Fruit fly (Drosophila melanogaster): ENCODE measurements around the gene CG7945.

CG7945 gene

DNA sequence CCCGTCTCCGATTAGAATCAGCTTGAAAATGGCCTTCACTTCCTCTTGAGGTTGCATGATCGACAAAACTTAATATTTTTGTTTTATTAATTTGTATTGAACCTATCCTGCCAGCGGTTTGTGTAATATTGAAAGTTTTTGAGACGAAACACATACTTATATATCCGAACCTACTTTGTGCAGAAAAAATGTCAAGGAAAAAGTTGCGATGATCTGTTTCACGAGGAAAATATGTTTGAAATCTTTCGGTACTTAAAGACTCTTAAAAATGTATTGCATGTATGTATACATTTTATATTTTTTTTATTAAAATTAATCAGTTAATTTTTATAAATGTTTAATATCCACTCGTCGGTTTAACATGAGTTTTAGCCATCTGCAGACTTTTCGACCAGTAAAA lies 38.6 kb downstream of the CG7945 start, which contains the start of gene Ran-like:
Gene Ran-like (minus strand): TSS at position 101 of the 400 bp plus-strand sequence.
- TF ChIP-seq CG32121 (GFP tag; IDR thresholded peaks at IDR 0.05) (no peak), CG12605 (GFP tag; IDR thresholded peaks at IDR 0.05) (no peak), EcR (GFP tag; optimal IDR thresholded peaks at IDR 0.05) (no peak), gl (tag; optimal IDR thresholded peaks at IDR 0.05) (no peak), CG34367 (tag; optimal IDR thresholded peaks at IDR 0.05) (no peak), CG9948 (tag; optimal IDR thresholded peaks at IDR 0.05) (no peak), CG4496 (GFP tag; IDR thresholded peaks at IDR 0.05) (no peak), CG10348 (GFP tag; IDR thresholded peaks at IDR 0.05) (no peak), CG13204 (GFP tag; optimal IDR thresholded peaks at IDR 0.05) (no peak), CG15710 (tag; optimal IDR thresholded peaks at IDR 0.05) (no peak)

DNA sequence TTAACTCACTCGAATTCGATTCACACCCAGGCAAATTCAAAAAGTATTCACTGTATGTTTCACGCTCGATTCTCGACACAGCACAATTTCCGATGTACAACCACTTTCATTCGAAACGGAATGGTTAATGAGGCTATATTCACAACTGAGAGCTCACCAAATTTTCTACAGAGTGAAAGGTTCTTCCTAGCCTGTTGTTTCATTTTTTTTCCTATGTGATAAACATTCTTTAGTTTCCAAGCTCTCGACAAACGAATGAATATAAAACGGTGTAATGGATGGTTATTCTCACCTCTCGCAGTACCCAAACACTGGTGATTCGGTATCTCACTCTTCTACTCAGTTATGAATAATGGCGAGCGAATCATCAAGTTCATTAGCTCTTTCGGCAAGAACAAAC lies 49.9 kb downstream of the CG7945 start, which contains the start of gene cocoon:
Gene cocoon (minus strand): TSS at position 101 of the 400 bp plus-strand sequence.
- TF ChIP-seq Snoo (tag; optimal IDR thresholded peaks at IDR 0.05) (no peak), EcR (GFP tag; optimal IDR thresholded peaks at IDR 0.05) (no peak), CG13204 (GFP tag; optimal IDR thresholded peaks at IDR 0.05) (no peak), CG4496 (GFP tag; IDR thresholded peaks at IDR 0.05) (no peak), CG15710 (tag; optimal IDR thresholded peaks at IDR 0.05) (no peak), Ets98B (GFP tag; IDR thresholded peaks at IDR 0.05) (no peak), CG32121 (GFP tag; IDR thresholded peaks at IDR 0.05) (no peak), CG14655 (GFP tag; optimal IDR thresholded peaks at IDR 0.05) (no peak), Pif1B (GFP tag; optimal IDR thresholded peaks at IDR 0.05) (no peak), gl (tag; optimal IDR thresholded peaks at IDR 0.05) (no peak), rn (GFP tag; IDR thresholded peaks at IDR 0.05) (no peak), CG9948 (tag; optimal IDR thresholded peaks at IDR 0.05) (no peak)

Data from whole organism, pupa.